Fruit fly (Drosophila melanogaster): Measurements from ENCODE around the gene CG14627.

dm6 chrX:1134053-1135005 lies 47.1 kb upstream of the CG14627 start, which contains the start of gene CG3655:
- TF ChIP-seq ttk (optimal IDR thresholded peaks at IDR 0.05) (no peak), psq (optimal IDR thresholded peaks at IDR 0.05) (no peak), Sin3A (optimal IDR thresholded peaks at IDR 0.05) (no peak), insv (optimal IDR thresholded peaks at IDR 0.05) (no peak), h (optimal IDR thresholded peaks at IDR 0.05) (no peak), Myc (optimal IDR thresholded peaks at IDR 0.05) (no peak)

All from Kc167 (cell line).